Fruit fly (Drosophila melanogaster): ENCODE data around the gene cal1.

dm6 chr3R:17039993-17040807, 47.9 kb upstream of the cal1 start, which contains the start of the genes CG18213 and Trm7-32:
- TF ChIP-seq topi (GFP tag; optimal IDR thresholded peaks at IDR 0.05) (no peak), Hr39 (GFP tag; optimal IDR thresholded peaks at IDR 0.05) (no peak), CG16779 (tag; optimal IDR thresholded peaks at IDR 0.05) (no peak), CG10669 (GFP tag; optimal IDR thresholded peaks at IDR 0.05) (no peak), Sox15 (GFP tag; optimal IDR thresholded peaks at IDR 0.05) (no peak), OdsH (GFP tag; optimal IDR thresholded peaks at IDR 0.05) (no peak), Smox (GFP tag; optimal IDR thresholded peaks at IDR 0.05) (no peak), pdm3 (GFP tag; optimal IDR thresholded peaks at IDR 0.05) (no peak), CG6808 (GFP tag; optimal IDR thresholded peaks at IDR 0.05) (no peak), cyc (GFP tag; optimal IDR thresholded peaks at IDR 0.05) (no peak), ss (GFP tag; optimal IDR thresholded peaks at IDR 0.05) (no peak), CG6163 (GFP tag; IDR thresholded peaks at IDR 0.05) (no peak)

Data from whole organism, prepupa.